Worm (Caenorhabditis elegans) whole organism, L1 larva: ENCODE measurements around the gene Y43C5A.2.

Source experiments
- C04F5.9 ChIP-seq: sonication (generic microtip); optimal IDR thresholded peaks from 2 replicates; lab custom pipeline; 2016; ENCODE audit warnings: missing genetic modification characterization, missing compliant biosample characterization
- C16A3.4 ChIP-seq: fragments of 150-350 bp; optimal IDR thresholded peaks from 2 replicates; lab custom pipeline; 2014; ENCODE audit warnings: missing biosample characterization, missing genetic modification characterization
- C34B4.2 ChIP-seq: sonication (generic microtip); optimal IDR thresholded peaks from 2 replicates; lab custom pipeline; 2017; ENCODE audit warnings: mild to moderate bottlenecking, missing genetic modification characterization, missing compliant biosample characterization
- Y116A8C.19 ChIP-seq: sonication (generic microtip); optimal IDR thresholded peaks from 2 replicates; lab custom pipeline; 2016; ENCODE audit warnings: missing compliant biosample characterization, missing genetic modification characterization, borderline replicate concordance
- aha-1 ChIP-seq: fragments of 150-350 bp; optimal IDR thresholded peaks from 2 replicates; lab custom pipeline; 2014; ENCODE audit warnings: missing biosample characterization, missing genetic modification characterization
- aly-2 ChIP-seq: fragments of 150-350 bp; optimal IDR thresholded peaks from 2 replicates; lab custom pipeline; 2014; ENCODE audit warnings: missing biosample characterization, missing genetic modification characterization
- blmp-1 ChIP-seq: fragments of 150-350 bp; optimal IDR thresholded peaks from 2 replicates; lab custom pipeline; 2014; ENCODE audit warnings: missing biosample characterization, missing genetic modification characterization
- ceh-63 ChIP-seq: fragments of 200-800 bp; sonication (Bioruptor generic); optimal IDR thresholded peaks from 2 replicates; lab custom pipeline; 2018; ENCODE audit warnings: mild to moderate bottlenecking, missing genetic modification characterization, missing compliant biosample characterization
- ceh-8 ChIP-seq: fragments of 200-800 bp; sonication (Bioruptor generic); optimal IDR thresholded peaks from 2 replicates; lab custom pipeline; 2018; ENCODE audit warnings: mild to moderate bottlenecking, missing genetic modification characterization, moderate library complexity, missing compliant biosample characterization
- ceh-82 ChIP-seq, 3 experiments: fragments of 150-350 bp in 1 of 3; sonication (generic microtip) in 2 of 3; optimal IDR thresholded peaks; 2 replicates each; lab custom pipeline; 2014 to 2017; ENCODE audit warnings: missing biosample characterization in 3 of 3, missing genetic modification characterization in 3 of 3
- ceh-88 ChIP-seq: fragments of 200-800 bp; sonication (Bioruptor generic); IDR thresholded peaks from 2 replicates; pipeline ENCODE4 v1.3.6; 2022; ENCODE audit warnings: missing genetic modification characterization, missing compliant biosample characterization
- ces-1 ChIP-seq: fragments of 150-350 bp; optimal IDR thresholded peaks from 2 replicates; lab custom pipeline; 2014; ENCODE audit warnings: missing biosample characterization, missing genetic modification reagents, missing genetic modification characterization
- dpl-1 ChIP-seq, 3 experiments: fragments of 150-350 bp in 2 of 3; sonication (generic microtip) in 1 of 3; optimal IDR thresholded peaks; 2 replicates each; lab custom pipeline; 2014 to 2017; ENCODE audit warnings: missing biosample characterization in 3 of 3, missing genetic modification characterization in 3 of 3, missing genetic modification reagents in 3 of 3
- efl-1 ChIP-seq, 4 experiments: fragments of 150-350 bp; optimal IDR thresholded peaks in 3 of 4; peaks in 1 of 4; 1 replicate in 1 of 4; 2 replicates in 3 of 4; lab custom pipeline; 2014; ENCODE audit warnings: missing biosample characterization in 2 of 4, missing genetic modification characterization in 2 of 4, missing genetic modification reagents in 2 of 4
- efl-3 ChIP-seq: fragments of 200-800 bp; sonication (Bioruptor generic); optimal IDR thresholded peaks from 2 replicates; lab custom pipeline; 2018; ENCODE audit warnings: mild to moderate bottlenecking, missing genetic modification characterization, missing compliant biosample characterization
- elt-3 ChIP-seq, 6 experiments: fragments of 150-350 bp in 1 of 6; sonication (generic microtip); optimal IDR thresholded peaks; 2 replicates each; lab custom pipeline; 2017 to 2018; ENCODE audit warnings: missing biosample characterization in 6 of 6, missing genetic modification characterization in 6 of 6, inconsistent platforms in 1 of 6
- ets-5 ChIP-seq: fragments of 200-800 bp; sonication (Bioruptor generic); IDR thresholded peaks from 2 replicates; pipeline ENCODE4 v1.3.6; 2022; ENCODE audit warnings: missing genetic modification characterization, missing compliant biosample characterization
- fkh-10 ChIP-seq: sonication (generic microtip); optimal IDR thresholded peaks from 2 replicates; lab custom pipeline; 2017; ENCODE audit warnings: missing biosample characterization, missing genetic modification reagents, missing genetic modification characterization
- fkh-4 ChIP-seq: sonication (generic microtip); optimal IDR thresholded peaks from 2 replicates; lab custom pipeline; 2016; ENCODE audit warnings: missing compliant biosample characterization, missing genetic modification characterization, borderline replicate concordance
- grh-1 ChIP-seq: fragments of 200-800 bp; sonication (Bioruptor generic); IDR thresholded peaks from 2 replicates; pipeline ENCODE4 v1.3.6; 2022; ENCODE audit warnings: missing genetic modification reagents, missing genetic modification characterization, missing compliant biosample characterization
- hlh-4 ChIP-seq: sonication (generic microtip); optimal IDR thresholded peaks from 2 replicates; lab custom pipeline; 2016; ENCODE audit warnings: mild to moderate bottlenecking, missing genetic modification characterization, missing compliant biosample characterization
- irx-1 ChIP-seq: sonication (generic microtip); optimal IDR thresholded peaks from 2 replicates; lab custom pipeline; 2016; ENCODE audit warnings: missing genetic modification characterization, missing compliant biosample characterization
- isw-1 ChIP-seq: fragments of 200-800 bp; sonication (Bioruptor generic); IDR thresholded peaks from 2 replicates; pipeline ENCODE4 v1.3.6; 2022; ENCODE audit warnings: missing genetic modification characterization, missing compliant biosample characterization
- lin-15B ChIP-seq: fragments of 150-350 bp; sonication (generic microtip); optimal IDR thresholded peaks from 3 replicates; lab custom pipeline; 2014; ENCODE audit warnings: missing biosample characterization, missing genetic modification characterization
- lin-35 ChIP-seq, 2 experiments: fragments of 150-350 bp; optimal IDR thresholded peaks; 2 replicates each; lab custom pipeline; 2014; ENCODE audit warnings: missing biosample characterization in 2 of 2, missing genetic modification characterization in 2 of 2, missing genetic modification reagents in 2 of 2
- lir-3 ChIP-seq: sonication (generic microtip); optimal IDR thresholded peaks from 2 replicates; lab custom pipeline; 2016; ENCODE audit warnings: mild to moderate bottlenecking, missing genetic modification characterization, moderate library complexity, missing compliant biosample characterization; ENCODE audit not compliant: poor library complexity
- lsy-2 ChIP-seq, 2 experiments: fragments of 150-350 bp; optimal IDR thresholded peaks; 2 replicates each; lab custom pipeline; 2014; ENCODE audit warnings: missing biosample characterization in 2 of 2, missing genetic modification characterization in 2 of 2
- mab-9 ChIP-seq: fragments of 200-800 bp; sonication (Bioruptor generic); IDR thresholded peaks from 2 replicates; pipeline ENCODE4 v1.3.6; 2022; ENCODE audit warnings: missing genetic modification reagents, missing genetic modification characterization, missing compliant biosample characterization
- mdl-1 ChIP-seq, 2 experiments: fragments of 150-350 bp; optimal IDR thresholded peaks; 2 replicates each; lab custom pipeline; 2014 to 2017; ENCODE audit warnings: missing biosample characterization in 2 of 2, missing genetic modification characterization in 2 of 2, inconsistent platforms in 1 of 2
- mep-1 ChIP-seq: fragments of 150-350 bp; optimal IDR thresholded peaks from 2 replicates; lab custom pipeline; 2014; ENCODE audit warnings: missing biosample characterization, missing genetic modification characterization
- nhr-12 ChIP-seq: sonication (generic microtip); optimal IDR thresholded peaks from 2 replicates; lab custom pipeline; 2017; ENCODE audit warnings: missing biosample characterization, missing genetic modification characterization
- nhr-237 ChIP-seq: fragments of 150-350 bp; optimal IDR thresholded peaks from 2 replicates; lab custom pipeline; 2014; ENCODE audit warnings: missing biosample characterization, missing genetic modification characterization
- nhr-28 ChIP-seq: fragments of 150-350 bp; optimal IDR thresholded peaks from 2 replicates; lab custom pipeline; 2014; ENCODE audit warnings: missing biosample characterization, missing genetic modification characterization
- nhr-47 ChIP-seq: sonication (generic microtip); optimal IDR thresholded peaks from 2 replicates; lab custom pipeline; 2016; ENCODE audit warnings: mild to moderate bottlenecking, missing genetic modification characterization, moderate library complexity, missing compliant biosample characterization
- nhr-84 ChIP-seq: sonication (generic microtip); optimal IDR thresholded peaks from 2 replicates; lab custom pipeline; 2017; ENCODE audit warnings: missing biosample characterization, missing genetic modification characterization
- nhr-85 ChIP-seq: sonication (generic microtip); peaks from one replicate; lab custom pipeline; 2016; ENCODE audit warnings: missing genetic modification characterization, inconsistent platforms, missing compliant biosample characterization
- nhr-90 ChIP-seq: sonication (generic microtip); optimal IDR thresholded peaks from 2 replicates; lab custom pipeline; 2016; ENCODE audit warnings: mild to moderate bottlenecking, missing genetic modification characterization, missing compliant biosample characterization; ENCODE audit not compliant: poor library complexity
- pag-3 ChIP-seq: sonication (generic microtip); optimal IDR thresholded peaks from 2 replicates; lab custom pipeline; 2017; ENCODE audit warnings: missing genetic modification characterization, mild to moderate bottlenecking, missing compliant biosample characterization, antibody characterized with exemption, borderline replicate concordance; ENCODE audit not compliant: insufficient read depth
- pqm-1 ChIP-seq: sonication (generic microtip); optimal IDR thresholded peaks from 3 replicates; lab custom pipeline; 2017; ENCODE audit warnings: missing biosample characterization, missing genetic modification characterization
- rnt-1 ChIP-seq: sonication (generic microtip); optimal IDR thresholded peaks from 2 replicates; lab custom pipeline; 2016; ENCODE audit warnings: mild to moderate bottlenecking, missing genetic modification characterization, moderate library complexity, missing compliant biosample characterization
- skn-1 ChIP-seq: fragments of 150-350 bp; optimal IDR thresholded peaks from 2 replicates; lab custom pipeline; 2014; ENCODE audit warnings: missing biosample characterization, missing genetic modification characterization
- snu-23 ChIP-seq: sonication (generic microtip); optimal IDR thresholded peaks from 2 replicates; lab custom pipeline; 2016; ENCODE audit warnings: missing genetic modification characterization, missing compliant biosample characterization
- sptf-1 ChIP-seq: fragments of 150-350 bp; optimal IDR thresholded peaks from 2 replicates; lab custom pipeline; 2014; ENCODE audit warnings: missing biosample characterization, missing genetic modification characterization
- sup-37 ChIP-seq: fragments of 200-800 bp; sonication (Bioruptor generic); optimal IDR thresholded peaks from 2 replicates; lab custom pipeline; 2018; ENCODE audit warnings: mild to moderate bottlenecking, missing genetic modification characterization, missing compliant biosample characterization
- tbx-2 ChIP-seq: sonication (generic microtip); optimal IDR thresholded peaks from 2 replicates; lab custom pipeline; 2016; ENCODE audit warnings: missing genetic modification characterization, missing compliant biosample characterization
- unc-62 ChIP-seq: fragments of 150-350 bp; optimal IDR thresholded peaks from 2 replicates; lab custom pipeline; 2014; ENCODE audit warnings: missing biosample characterization, missing genetic modification reagents, missing genetic modification characterization
- unc-86 ChIP-seq: sonication (generic microtip); optimal IDR thresholded peaks from 2 replicates; lab custom pipeline; 2016; ENCODE audit warnings: missing genetic modification characterization, missing compliant biosample characterization
- vab-15 ChIP-seq: sonication (generic microtip); optimal IDR thresholded peaks from 2 replicates; lab custom pipeline; 2017; ENCODE audit warnings: missing genotype, mild to moderate bottlenecking, missing genetic modification characterization, missing compliant biosample characterization
- xbp-1 ChIP-seq: sonication (generic microtip); optimal IDR thresholded peaks from 2 replicates; lab custom pipeline; 2016; ENCODE audit warnings: missing genetic modification characterization, missing compliant biosample characterization
- zip-4 ChIP-seq: fragments of 200-800 bp; sonication (Bioruptor generic); optimal IDR thresholded peaks from 2 replicates; lab custom pipeline; 2018; ENCODE audit warnings: mild to moderate bottlenecking, missing genetic modification characterization, moderate library complexity, missing compliant biosample characterization
- ztf-4 ChIP-seq: fragments of 150-350 bp; optimal IDR thresholded peaks from 2 replicates; lab custom pipeline; 2014; ENCODE audit warnings: missing biosample characterization, missing genetic modification characterization

The Y43C5A.2 gene

ce11 chrIV:10284194-10284910 is 14.7 kb downstream of the Y43C5A.2 start, which contains the start of gene rad-51 (continued):
- no peak for TF ChIP-seq mab-9 (GFP tag; lab: Robert Waterston, UW)
- TF ChIP-seq pqm-1 (tag; lab: Kevin White, UChicago) = no peak
- TF ChIP-seq nhr-90 (tag; lab: Kevin White, UChicago) = peak; percentile 17
- peak; percentile 59 for TF ChIP-seq rnt-1 (tag; lab: Kevin White, UChicago)
- TF ChIP-seq grh-1 = no peak
- TF ChIP-seq efl-1 (optimal IDR thresholded peaks at IDR 0.05; lab: Kevin White, UChicago) = peak; percentile 57 to 89
- TF ChIP-seq efl-1 (GFP tag; optimal IDR thresholded peaks at IDR 0.05 in 1 of 2; lab: Kevin White, UChicago) = peak; percentile 86 to 98
- TF ChIP-seq Y116A8C.19 (tag; lab: Kevin White, UChicago) = no peak
- TF ChIP-seq C34B4.2 (tag; lab: Kevin White, UChicago) = no peak
- TF ChIP-seq aha-1 (tag; lab: Kevin White, UChicago) = no peak
- TF ChIP-seq hlh-4 (tag; lab: Kevin White, UChicago) = no peak
- TF ChIP-seq skn-1 (tag; lab: Kevin White, UChicago) = peak; percentile 46
- peak; percentile 16 for TF ChIP-seq ceh-8
- no peak for TF ChIP-seq ceh-63 (GFP tag; lab: Kevin White, UChicago)
- no peak for TF ChIP-seq ets-5 (GFP tag; lab: Robert Waterston, UW)
- TF ChIP-seq C04F5.9 (tag; lab: Kevin White, UChicago) = no peak
- no peak for TF ChIP-seq ces-1 (GFP tag; lab: Kevin White, UChicago)
- peak; percentile 24; the same call in 1 of the 2 replicates for TF ChIP-seq isw-1 (GFP tag; lab: Robert Waterston, UW)
- peak; percentile 34 for TF ChIP-seq pag-3 (tag; lab: Kevin White, UChicago)
- TF ChIP-seq dpl-1 (GFP tag; optimal IDR thresholded peaks at IDR 0.05; lab: Kevin White, UChicago) = peak; percentile 78 to 89 (median 81)
- TF ChIP-seq lin-35 (GFP tag; optimal IDR thresholded peaks at IDR 0.05; lab: Kevin White, UChicago) = peak; percentile 89 to 93
- no peak for TF ChIP-seq irx-1 (tag; lab: Kevin White, UChicago)
- no peak for TF ChIP-seq ztf-4
- TF ChIP-seq tbx-2 (tag; lab: Kevin White, UChicago) = no peak
- TF ChIP-seq nhr-12 = no peak
- peak; percentile 39 for TF ChIP-seq C16A3.4
- TF ChIP-seq snu-23 (GFP tag; lab: Kevin White, UChicago) = peak; percentile 72
- TF ChIP-seq fkh-10 (GFP tag; lab: Kevin White, UChicago) = peak; percentile 2
- TF ChIP-seq ceh-88 (GFP tag; lab: Robert Waterston, UW) = no peak
- no peak for TF ChIP-seq efl-3 (GFP tag; lab: Kevin White, UChicago)
- TF ChIP-seq sup-37 = no peak
- no peak for TF ChIP-seq nhr-237
- TF ChIP-seq blmp-1 (tag; lab: Kevin White, UChicago) = peak; percentile 48
- TF ChIP-seq unc-62 (GFP tag; lab: Kevin White, UChicago) = no peak
- TF ChIP-seq sptf-1 (tag; lab: Kevin White, UChicago) = no peak
- TF ChIP-seq nhr-84 (tag; lab: Kevin White, UChicago) = no peak
- peak; percentile 32 for TF ChIP-seq unc-86 (tag; lab: Kevin White, UChicago)
- TF ChIP-seq lsy-2 (tag; optimal IDR thresholded peaks at IDR 0.05; lab: Kevin White, UChicago) = peak; percentile 48 to 79
- peak; percentile 5 for TF ChIP-seq lir-3 (tag; lab: Kevin White, UChicago)
- TF ChIP-seq elt-3 (tag; optimal IDR thresholded peaks at IDR 0.05; lab: Kevin White, UChicago) = peak in 1 of 6 experiments; percentile 6
- TF ChIP-seq lin-15B (tag; lab: Kevin White, UChicago) = peak; percentile 69
- TF ChIP-seq mep-1 (tag; lab: Kevin White, UChicago) = peak; percentile 80
- TF ChIP-seq vab-15 (tag; lab: Kevin White, UChicago) = no peak
- TF ChIP-seq nhr-85 (tag; lab: Kevin White, UChicago) = peak; percentile 1
- no peak for TF ChIP-seq nhr-47 (tag; lab: Kevin White, UChicago)
- peak in 2 of 3 experiments; percentile 55 to 75 for TF ChIP-seq ceh-82 (tag; optimal IDR thresholded peaks at IDR 0.05; lab: Kevin White, UChicago)
- peak; percentile 45 for TF ChIP-seq xbp-1 (tag; lab: Kevin White, UChicago)
- no peak for TF ChIP-seq fkh-4 (tag; lab: Kevin White, UChicago)
- TF ChIP-seq aly-2 (tag; lab: Kevin White, UChicago) = no peak
- peak in 1 of 2 experiments; percentile 76 for TF ChIP-seq mdl-1 (tag; optimal IDR thresholded peaks at IDR 0.05; lab: Kevin White, UChicago)
- no peak for TF ChIP-seq nhr-28 (tag; lab: Kevin White, UChicago)
- no peak for TF ChIP-seq zip-4
